Fruit fly (Drosophila melanogaster): ENCODE data around the gene PGRP-LD.
A peak's percentile ranks its signal among the peaks of the same experiment; 100 is the strongest.

The PGRP-LD gene

dm6 chr3L:5820039-5820438, 40.2 kb downstream of the PGRP-LD start (continued):
- TF ChIP-seq Nf-YA (GFP tag; IDR thresholded peaks at IDR 0.05), result no peak
- TF ChIP-seq da (GFP tag; optimal IDR thresholded peaks at IDR 0.05), result no peak
- TF ChIP-seq Sox100B (GFP tag; optimal IDR thresholded peaks at IDR 0.05), result no peak
- no peak for TF ChIP-seq her (GFP tag; optimal IDR thresholded peaks at IDR 0.05)
- no peak for TF ChIP-seq CG6854 (GFP tag; optimal IDR thresholded peaks at IDR 0.05)
- TF ChIP-seq sna (GFP tag; IDR thresholded peaks at IDR 0.05; ENCODE audit: partially characterized antibody), result no peak
- TF ChIP-seq wor (GFP tag; IDR thresholded peaks at IDR 0.05), result no peak
- TF ChIP-seq kni (GFP tag; optimal IDR thresholded peaks at IDR 0.05), result no peak
- TF ChIP-seq CG1602 (GFP tag; optimal IDR thresholded peaks at IDR 0.05), result no peak

- TF ChIP-seq CG14050 (GFP tag; IDR thresholded peaks at IDR 0.05), result no peak
- peak; percentile 84 for TF ChIP-seq CTCF (GFP tag; optimal IDR thresholded peaks at IDR 0.05)
- TF ChIP-seq Pdp1 (GFP tag; optimal IDR thresholded peaks at IDR 0.05), result no peak
- no peak for TF ChIP-seq ase (GFP tag; IDR thresholded peaks at IDR 0.05)
Observed at dm6 chr3L:5820793-5821192, 40.9 kb downstream of the PGRP-LD start.

DNA sequence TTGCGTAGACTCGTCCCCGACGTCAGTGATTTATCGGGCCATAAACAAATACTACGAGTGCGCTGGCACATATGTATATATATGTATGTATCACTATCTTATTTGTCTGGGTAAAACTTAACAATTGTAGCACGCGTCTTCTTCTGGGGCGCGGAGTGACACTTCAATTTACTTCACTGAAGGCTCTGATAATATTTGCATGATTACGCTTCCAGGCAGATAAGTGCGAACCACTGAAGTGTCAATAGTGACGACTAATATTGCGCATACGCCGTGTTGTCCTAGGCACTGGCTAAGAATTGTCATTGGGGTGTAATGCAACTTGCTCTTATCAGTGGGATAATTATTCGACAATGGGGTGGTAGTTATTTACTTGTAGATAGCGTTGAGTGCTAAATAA, 41.7 kb downstream of the PGRP-LD start:
- TF ChIP-seq Ets65A (GFP tag) (peak; percentile 1), CG9876 (GFP tag; optimal IDR thresholded peaks at IDR 0.05) (no peak), Asciz (GFP tag; optimal IDR thresholded peaks at IDR 0.05) (peak; percentile 5), wek (GFP tag; optimal IDR thresholded peaks at IDR 0.05) (peak; percentile 4), Nf-YC (tag; optimal IDR thresholded peaks at IDR 0.05) (peak; percentile 3), CG7372 (GFP tag; IDR thresholded peaks at IDR 0.05) (peak; percentile 37; the same call in 1 of the 2 replicates), nom (GFP tag; optimal IDR thresholded peaks at IDR 0.05) (peak; percentile 48), CG16815 (GFP tag; optimal IDR thresholded peaks at IDR 0.05) (no peak), Sox102F (GFP tag; optimal IDR thresholded peaks at IDR 0.05) (no peak), zf30C (GFP tag; optimal IDR thresholded peaks at IDR 0.05) (no peak), lab (GFP tag; optimal IDR thresholded peaks at IDR 0.05) (peak; percentile 11), Nf-YB (GFP tag; optimal IDR thresholded peaks at IDR 0.05) (peak; percentile 52), CG6813 (GFP tag; optimal IDR thresholded peaks at IDR 0.05) (peak; percentile 12), CG7745 (tag; optimal IDR thresholded peaks at IDR 0.05) (peak; percentile 13), CG8290 (GFP tag; optimal IDR thresholded peaks at IDR 0.05) (no peak), CG8290 (tag; optimal IDR thresholded peaks at IDR 0.05) (no peak), CG15696 (tag; optimal IDR thresholded peaks at IDR 0.05) (peak; percentile 23), Max (GFP tag; optimal IDR thresholded peaks at IDR 0.05) (no peak)

DNA sequence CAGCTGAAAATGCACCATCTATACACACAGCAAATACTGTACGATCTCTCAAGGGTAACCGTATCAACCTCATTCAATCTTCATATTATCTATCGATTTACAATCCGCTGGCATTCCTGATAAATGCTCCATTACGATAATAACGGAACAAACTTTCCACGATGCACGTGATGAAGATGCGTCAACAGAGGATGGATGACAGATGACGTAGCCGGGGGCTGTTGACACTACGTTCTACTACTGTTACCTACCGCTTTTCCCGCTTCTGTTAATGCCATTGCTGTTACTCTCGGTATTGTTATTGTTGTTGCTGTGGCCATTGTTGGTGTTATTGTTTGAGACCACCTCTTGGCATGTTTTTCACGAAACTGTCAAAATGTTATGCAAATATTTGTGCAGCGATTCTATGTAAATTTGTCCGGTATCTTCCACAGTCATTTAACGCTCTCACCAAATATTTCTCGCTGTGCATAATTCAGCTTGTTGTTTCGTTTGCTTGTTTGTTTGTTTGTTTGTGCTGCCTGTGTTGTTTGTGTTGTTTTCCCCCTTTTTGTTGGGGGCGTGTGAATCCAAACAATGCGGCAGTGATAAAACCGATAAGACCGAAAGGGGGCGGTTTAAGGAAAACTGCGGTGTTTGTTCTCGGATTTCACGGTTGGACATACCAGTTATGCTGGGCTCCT, 44.1 kb downstream of the PGRP-LD start:
- TF ChIP-seq lmd (GFP tag; IDR thresholded peaks at IDR 0.05), result no peak
- peak; percentile 15 for TF ChIP-seq Ets97D (GFP tag; optimal IDR thresholded peaks at IDR 0.05)
- peak; percentile 76 for TF ChIP-seq ewg (GFP tag; optimal IDR thresholded peaks at IDR 0.05)
- peak; percentile 29 for TF ChIP-seq fd3F (GFP tag; optimal IDR thresholded peaks at IDR 0.05)
- 0 out of 2 replicates have a peak, but pooled peaks have one; percentile 31 for TF ChIP-seq ttk (GFP tag; IDR thresholded peaks at IDR 0.05)
- peak; percentile 17; the same call in 1 of the 2 replicates for TF ChIP-seq CG32772 (GFP tag; IDR thresholded peaks at IDR 0.05)
- TF ChIP-seq CG2712 (tag; optimal IDR thresholded peaks at IDR 0.05), result peak; percentile 84
- TF ChIP-seq ash1 (GFP tag; optimal IDR thresholded peaks at IDR 0.05), result peak; percentile 49
- TF ChIP-seq CG11504 (tag; optimal IDR thresholded peaks at IDR 0.05), result peak; percentile 80
- TF ChIP-seq YL-1 (GFP tag; optimal IDR thresholded peaks at IDR 0.05), result peak; percentile 77
- peak; percentile 86 for TF ChIP-seq Six4 (GFP tag; optimal IDR thresholded peaks at IDR 0.05)
- peak; percentile 72 for TF ChIP-seq Nf-YB (GFP tag; optimal IDR thresholded peaks at IDR 0.05)
- TF ChIP-seq pnt (GFP tag; optimal IDR thresholded peaks at IDR 0.05), result peak; percentile 64
- TF ChIP-seq slbo (GFP tag; IDR thresholded peaks at IDR 0.05), result 0 out of 2 replicates have a peak, but pooled peaks have one; percentile 20
- peak; percentile 74 for TF ChIP-seq CG13296 (GFP tag; optimal IDR thresholded peaks at IDR 0.05)
- no peak for TF ChIP-seq CG2199 (GFP tag; IDR thresholded peaks at IDR 0.05)
- TF ChIP-seq sens (GFP tag), result peak; percentile 92
- TF ChIP-seq sna (GFP tag; IDR thresholded peaks at IDR 0.05; ENCODE audit: partially characterized antibody), result no peak
